Worm (Caenorhabditis elegans): Measurements from ENCODE around the gene T10B5.8.
"Not testable (repeated sequence)": the region's sequence is repeated elsewhere in the genome, so short reads cannot be mapped to it uniquely, and the experiment has no call there.

Gene T10B5.8

DNA sequence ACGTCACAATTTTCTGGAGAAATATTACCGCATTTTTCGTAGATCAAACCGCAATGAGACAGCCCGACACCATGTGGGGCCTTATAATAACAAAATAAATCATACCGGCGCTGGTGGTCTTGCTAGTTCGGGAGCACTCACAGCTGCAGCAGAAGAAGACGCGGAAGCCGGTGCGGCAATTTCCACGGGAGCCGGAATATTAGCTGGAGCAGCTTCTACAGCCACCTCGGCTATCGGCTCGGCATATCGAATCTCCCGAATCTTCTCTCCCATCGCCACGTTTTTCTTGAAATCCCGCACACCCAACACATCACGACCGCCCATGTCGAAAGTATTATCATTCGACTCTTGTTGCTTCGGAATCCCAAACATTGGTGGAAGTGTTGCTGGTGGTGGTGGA, 17.3 kb upstream of the T10B5.8 start:
- TF ChIP-seq set-16 (GFP tag; IDR thresholded peaks at IDR 0.05) (peak; percentile 58; the same call in 1 of the 2 replicates), nhr-10 (tag; optimal IDR thresholded peaks at IDR 0.05) (no peak), jun-1 (tag; optimal IDR thresholded peaks at IDR 0.05) (no peak), mep-1 (tag; optimal IDR thresholded peaks at IDR 0.05) (no peak), spr-1 (tag; optimal IDR thresholded peaks at IDR 0.05) (no peak), zfp-2 (tag; optimal IDR thresholded peaks at IDR 0.05) (no peak), mxl-2 (GFP tag; conservative IDR thresholded peaks at IDR 0.05) (no peak), lin-1 (GFP tag; IDR thresholded peaks at IDR 0.05) (no peak), ZK337.2 (GFP tag; IDR thresholded peaks at IDR 0.05) (0 out of 2 replicates have a peak, but pooled peaks have one; percentile 14), nhr-25 (tag; optimal IDR thresholded peaks at IDR 0.05; ENCODE audit: borderline replicate concordance, insufficient read depth) (no peak), cey-2 (tag; optimal IDR thresholded peaks at IDR 0.05; ENCODE audit: borderline replicate concordance, insufficient read depth) (no peak)

- no peak for TF ChIP-seq spr-1 (tag; optimal IDR thresholded peaks at IDR 0.05)
- peak; percentile 3 for TF ChIP-seq nhr-28 (tag; optimal IDR thresholded peaks at IDR 0.05)
- TF ChIP-seq lin-29 (GFP tag; IDR thresholded peaks at IDR 0.05): no peak
- no peak for TF ChIP-seq ceh-82 (tag; optimal IDR thresholded peaks at IDR 0.05)
- peak; percentile 80 for TF ChIP-seq mxl-3 (GFP tag; optimal IDR thresholded peaks at IDR 0.05)
- peak; percentile 11 for TF ChIP-seq hlh-30 (tag; optimal IDR thresholded peaks at IDR 0.05; ENCODE audit: insufficient read depth)
- no peak for TF ChIP-seq fos-1 (tag; optimal IDR thresholded peaks at IDR 0.05)
- no peak for TF ChIP-seq pha-4 (GFP tag; IDR thresholded peaks at IDR 0.05)
- no peak for TF ChIP-seq pha-4 (tag; optimal IDR thresholded peaks at IDR 0.05)
- TF ChIP-seq mdl-1 (tag; optimal IDR thresholded peaks at IDR 0.05): peak in 1 of 2 experiments; percentile 20
- no peak for TF ChIP-seq ces-1 (GFP tag; optimal IDR thresholded peaks at IDR 0.05)
Measured at ce11 chrV:1829973-1830372, 11.9 kb upstream of the T10B5.8 start, which contains the start of gene Y32G9B.1. TSS of gene Y32G9B.1 (minus strand) at chrV:1830073.

DNA sequence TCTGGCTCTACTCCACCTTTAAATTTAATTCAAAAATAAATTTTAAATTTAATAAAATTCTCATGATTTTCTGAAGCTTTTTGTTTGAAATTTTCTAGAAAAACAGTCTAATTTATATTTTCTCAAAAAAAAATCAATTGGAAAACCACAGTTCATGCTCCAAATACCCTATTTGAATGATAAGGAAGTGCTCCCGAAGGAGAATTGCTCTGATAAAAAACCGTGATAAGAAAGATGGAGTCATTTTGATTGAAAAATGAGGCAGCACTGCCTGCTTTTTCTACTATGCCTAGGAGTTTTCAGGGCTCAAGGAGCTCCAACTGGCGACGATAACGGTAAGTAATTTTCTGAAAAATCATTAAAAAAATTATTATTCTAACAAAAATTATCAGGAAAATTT, 4.1 kb downstream of the T10B5.8 start, which contains the start of gene T10B5.7:
Gene T10B5.7 (plus strand): TSS at position 225 of the 400 bp plus-strand sequence.
- TF ChIP-seq dmd-6 (GFP tag; IDR thresholded peaks at IDR 0.05) (peak; percentile 19; the same call in 1 of the 2 replicates), nhr-28 (tag; optimal IDR thresholded peaks at IDR 0.05) (peak; percentile 75), lin-13 (GFP tag; optimal IDR thresholded peaks at IDR 0.05) (no peak), pqm-1 (tag; optimal IDR thresholded peaks at IDR 0.05) (peak; percentile 62), ztf-7 (tag; optimal IDR thresholded peaks at IDR 0.05) (no peak), dve-1 (tag; optimal IDR thresholded peaks at IDR 0.05; ENCODE audit: insufficient read depth) (peak; percentile 2)

ce11 chrV:1848590-1848989, 6.7 kb downstream of the T10B5.8 start:
- TF ChIP-seq unc-62 (GFP tag; optimal IDR thresholded peaks at IDR 0.05 in 1 of 2) (peak in 1 of 2 experiments; percentile 8), unc-62 (tag; optimal IDR thresholded peaks at IDR 0.05) (no peak), jun-1 (tag; optimal IDR thresholded peaks at IDR 0.05) (no peak), php-3 (GFP tag; IDR thresholded peaks at IDR 0.05) (no peak)

DNA sequence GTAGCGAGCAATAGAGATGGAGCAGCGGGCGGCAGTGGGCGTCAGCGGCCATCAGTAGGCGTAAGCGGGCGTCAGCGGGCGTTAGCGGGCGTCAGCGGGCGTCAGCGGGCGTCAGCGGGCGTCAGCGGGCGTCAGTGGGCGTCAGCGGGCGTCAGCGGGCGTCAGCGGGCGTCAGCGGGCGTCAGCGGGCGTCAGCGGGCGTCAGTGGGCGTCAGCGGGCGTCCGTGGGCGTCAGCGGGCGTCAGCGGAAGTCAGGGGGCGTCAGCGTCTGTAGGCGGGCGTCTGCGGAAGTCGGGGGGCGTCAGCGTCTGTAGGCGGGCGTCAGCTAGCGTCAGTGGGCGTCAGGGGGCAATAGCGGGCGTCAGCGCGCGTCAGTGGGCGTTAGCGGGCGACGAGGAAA, 8.1 kb downstream of the T10B5.8 start:
- TF ChIP-seq set-16 (GFP tag; IDR thresholded peaks at IDR 0.05) (peak; percentile 99), lin-38 (GFP tag; IDR thresholded peaks at IDR 0.05) (peak; percentile 14; the same call in 1 of the 2 replicates), pha-4 (GFP tag; IDR thresholded peaks at IDR 0.05) (peak; percentile 63; the same call in 1 of the 2 replicates)
- TF ChIP-seq pha-4 (tag; optimal IDR thresholded peaks at IDR 0.05): not testable (repeated sequence)

ce11 chrV:1855087-1855486, 13.2 kb downstream of the T10B5.8 start:
- TF ChIP-seq egl-27 (tag; optimal IDR thresholded peaks at IDR 0.05) (no peak), unc-62 (GFP tag; optimal IDR thresholded peaks at IDR 0.05 in 1 of 2) (peak in 1 of 2 experiments; percentile 60), unc-62 (tag; optimal IDR thresholded peaks at IDR 0.05) (no peak), madf-5 (GFP tag; IDR thresholded peaks at IDR 0.05) (no peak), nhr-28 (tag; optimal IDR thresholded peaks at IDR 0.05) (peak; percentile 13), lin-38 (GFP tag; IDR thresholded peaks at IDR 0.05) (no peak), hlh-30 (tag; optimal IDR thresholded peaks at IDR 0.05; ENCODE audit: insufficient read depth) (peak; percentile 7), aha-1 (tag) (peak; percentile 39), nhr-48 (tag; optimal IDR thresholded peaks at IDR 0.05) (no peak), lin-1 (GFP tag; IDR thresholded peaks at IDR 0.05) (no peak)
